Worm (Caenorhabditis elegans) whole organism, dauer: ENCODE results near the gene chil-1.
"Not testable (repeated sequence)": the region's sequence is repeated elsewhere in the genome, so short reads cannot be mapped to it uniquely, and the experiment has no call there.

Experiments used
- unc-62 ChIP-seq: sonication (generic microtip); optimal IDR thresholded peaks from 2 replicates; lab custom pipeline; 2017; ENCODE audit warnings: missing biosample characterization, missing genetic modification reagents, missing genetic modification characterization

The chil-1 gene

DNA sequence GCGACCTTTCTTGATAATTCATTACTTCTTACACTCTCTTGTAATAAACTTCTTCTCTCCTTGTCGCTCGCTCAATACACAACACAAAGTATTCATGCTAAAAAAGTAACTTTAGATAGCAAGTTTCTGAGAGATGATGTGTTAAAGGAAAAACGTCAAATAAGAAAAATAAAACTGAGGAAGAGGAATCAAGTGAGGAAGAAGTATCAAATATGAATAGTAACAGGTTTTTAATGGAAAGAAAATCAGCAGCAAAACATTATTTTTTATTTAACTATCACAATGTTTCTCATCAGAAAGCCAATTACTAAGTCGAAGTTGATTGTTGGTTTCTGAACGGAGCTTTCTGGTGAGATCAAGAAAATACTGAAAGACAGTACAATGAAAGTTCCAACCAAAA is at the start of gene chil-1:
chil-1 (minus strand) TSS at position 101 of the 400 bp plus-strand sequence.
- not testable (repeated sequence) for TF ChIP-seq unc-62 (GFP tag; lab: Kevin White, UChicago)

- TF ChIP-seq unc-62 (GFP tag; lab: Kevin White, UChicago), result no peak
Measured at ce11 chrII:9914999-9915398, 48.7 kb upstream of the chil-1 start, which contains the start of gene F26C11.3. Gene F26C11.3 (minus strand): TSS chrII:9915099.

ce11 chrII:9904459-9904858 is 38.2 kb upstream of the chil-1 start:
- TF ChIP-seq unc-62 (GFP tag; lab: Kevin White, UChicago), result no peak

- TF ChIP-seq unc-62 (GFP tag; lab: Kevin White, UChicago), result no peak
Measured at ce11 chrII:9900276-9900675, 34.0 kb upstream of the chil-1 start, which contains the start of gene unc-4. Gene unc-4 (minus strand): TSS chrII:9900376.

ce11 chrII:9898744-9899143 is 32.5 kb upstream of the chil-1 start:
- no peak for TF ChIP-seq unc-62 (GFP tag; lab: Kevin White, UChicago)

- TF ChIP-seq unc-62 (GFP tag; lab: Kevin White, UChicago), result no peak
Measured at ce11 chrII:9895173-9895572, 28.9 kb upstream of the chil-1 start.

- TF ChIP-seq unc-62 (GFP tag; lab: Kevin White, UChicago), result no peak
Measured at ce11 chrII:9894435-9894834, 28.2 kb upstream of the chil-1 start, which contains the start of gene F26C11.1. Gene F26C11.1 (plus strand): TSS chrII:9894735.

- no peak for TF ChIP-seq unc-62 (GFP tag; lab: Kevin White, UChicago)
Measured at ce11 chrII:9892409-9892808, 26.1 kb upstream of the chil-1 start, which contains the start of gene C08H9.16. Gene C08H9.16 (plus strand): TSS chrII:9892778.

ce11 chrII:9891823-9892222 is 25.5 kb upstream of the chil-1 start:
- no peak for TF ChIP-seq unc-62 (GFP tag; lab: Kevin White, UChicago)

- TF ChIP-seq unc-62 (GFP tag; lab: Kevin White, UChicago), result no peak
Measured at ce11 chrII:9891031-9891689, 24.9 kb upstream of the chil-1 start, which contains the start of gene vgln-1. Gene vgln-1 (minus strand): TSS chrII:9891081.

DNA sequence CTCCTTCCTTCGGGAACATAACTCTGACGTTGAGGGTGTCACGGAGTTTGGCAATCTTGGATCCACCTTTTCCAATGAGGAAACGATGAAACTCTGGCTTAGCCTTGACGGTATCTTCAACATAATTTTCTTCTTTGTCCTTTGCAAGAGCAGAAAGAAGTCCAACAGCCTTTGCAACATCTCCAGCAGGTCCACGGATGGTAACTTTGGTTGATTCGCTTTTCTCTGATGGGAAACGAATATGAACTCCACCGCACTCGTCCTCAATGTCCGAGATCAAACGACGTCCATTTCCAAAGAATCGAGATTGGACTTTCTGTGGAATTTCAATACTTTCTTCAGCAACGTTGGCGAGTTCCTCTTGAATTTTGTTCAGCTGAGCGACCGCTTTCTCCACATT is 22.3 kb upstream of the chil-1 start:
- no peak for TF ChIP-seq unc-62 (GFP tag; lab: Kevin White, UChicago)

ce11 chrII:9886216-9886615 is 19.9 kb upstream of the chil-1 start, which contains the start of gene algn-8:
Gene algn-8 (minus strand): TSS chrII:9886442.
- no peak for TF ChIP-seq unc-62 (GFP tag; lab: Kevin White, UChicago)

DNA sequence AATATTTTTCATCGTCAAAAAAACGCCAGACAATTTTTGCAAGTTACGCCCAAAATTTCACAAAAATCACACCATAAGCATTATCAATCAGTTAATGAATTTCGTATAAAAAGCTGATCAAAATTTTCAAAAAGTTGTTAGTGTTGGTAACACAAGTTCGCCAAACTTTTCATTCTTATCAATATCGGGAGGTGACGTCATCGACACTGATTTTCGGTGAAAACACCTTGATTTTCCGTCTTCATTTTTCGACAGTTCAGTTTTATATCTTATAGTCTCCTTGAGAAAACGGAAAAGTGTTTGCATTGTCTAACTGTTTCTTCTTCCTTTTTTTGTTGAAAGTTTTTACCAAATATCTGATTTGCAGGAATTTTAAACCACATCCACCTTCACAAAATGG is 14.5 kb upstream of the chil-1 start, which contains the start of gene C08H9.15:
C08H9.15 (plus strand) TSS at position 368 of the 400 bp plus-strand sequence.
- TF ChIP-seq unc-62 (GFP tag; lab: Kevin White, UChicago), result no peak

- no peak for TF ChIP-seq unc-62 (GFP tag; lab: Kevin White, UChicago)
Measured at ce11 chrII:9879815-9880214, 13.5 kb upstream of the chil-1 start.

- no peak for TF ChIP-seq unc-62 (GFP tag; lab: Kevin White, UChicago)
Measured at ce11 chrII:9874508-9875229, 8.4 kb upstream of the chil-1 start, which contains the start of the genes chil-2 and ctsa-3.2. Gene chil-2 (minus strand): TSS chrII:9874608. Gene ctsa-3.2 (plus strand): TSS chrII:9875179.

- TF ChIP-seq unc-62 (GFP tag; lab: Kevin White, UChicago), result no peak
Measured at ce11 chrII:9872961-9873360, 6.7 kb upstream of the chil-1 start, which contains the start of gene chil-8. Gene chil-8 (minus strand): TSS chrII:9873061.
